Fruit fly (Drosophila melanogaster): Measurements from ENCODE around the gene gukh.

DNA sequence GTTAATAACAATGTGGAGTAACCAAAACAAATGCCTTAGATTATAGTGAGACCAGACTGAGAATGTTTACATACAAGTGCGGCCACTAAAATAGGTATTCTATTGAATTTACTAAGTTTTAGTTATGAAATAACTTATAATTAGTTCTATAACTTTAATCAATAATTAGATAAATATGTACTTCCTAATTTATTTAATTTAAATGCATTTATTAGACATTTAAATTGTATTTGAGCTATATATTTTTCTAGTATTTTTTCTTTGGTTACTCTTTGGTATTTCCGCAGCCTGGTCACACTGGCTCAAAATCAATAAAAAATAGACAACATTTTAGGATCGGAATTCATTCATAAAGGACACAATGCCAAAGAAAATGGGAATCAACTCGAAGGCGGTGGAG, 47.4 kb downstream of the gukh start, which contains the start of the genes Prp18 and CG6013:
- TF ChIP-seq insv (optimal IDR thresholded peaks at IDR 0.05): no peak
- no peak for TF ChIP-seq psq (optimal IDR thresholded peaks at IDR 0.05)

Measured in Kc167 (cell line).